Worm (Caenorhabditis elegans) whole organism, L1 larva: Measurements from ENCODE around the gene fbxa-153.

Experiments used
- C34B4.2 ChIP-seq: sonication (generic microtip); optimal IDR thresholded peaks from 2 replicates; lab custom pipeline; 2017; ENCODE audit warnings: mild to moderate bottlenecking, missing genetic modification characterization, missing compliant biosample characterization
- F16B12.6 ChIP-seq: fragments of 150-350 bp; optimal IDR thresholded peaks from 2 replicates; lab custom pipeline; 2014; ENCODE audit warnings: missing biosample characterization, missing genetic modification characterization
- Y116A8C.19 ChIP-seq: sonication (generic microtip); optimal IDR thresholded peaks from 2 replicates; lab custom pipeline; 2016; ENCODE audit warnings: missing compliant biosample characterization, missing genetic modification characterization, borderline replicate concordance
- aly-2 ChIP-seq: fragments of 150-350 bp; optimal IDR thresholded peaks from 2 replicates; lab custom pipeline; 2014; ENCODE audit warnings: missing biosample characterization, missing genetic modification characterization
- blmp-1 ChIP-seq: fragments of 150-350 bp; optimal IDR thresholded peaks from 2 replicates; lab custom pipeline; 2014; ENCODE audit warnings: missing biosample characterization, missing genetic modification characterization
- ceh-8 ChIP-seq: fragments of 200-800 bp; sonication (Bioruptor generic); optimal IDR thresholded peaks from 2 replicates; lab custom pipeline; 2018; ENCODE audit warnings: mild to moderate bottlenecking, missing genetic modification characterization, moderate library complexity, missing compliant biosample characterization
- ceh-88 ChIP-seq: fragments of 200-800 bp; sonication (Bioruptor generic); IDR thresholded peaks from 2 replicates; pipeline ENCODE4 v1.3.6; 2022; ENCODE audit warnings: missing genetic modification characterization, missing compliant biosample characterization
- dsc-1 ChIP-seq: sonication (generic microtip); optimal IDR thresholded peaks from 2 replicates; lab custom pipeline; 2016; ENCODE audit warnings: mild to moderate bottlenecking, missing genetic modification characterization, missing compliant biosample characterization
- efl-1 ChIP-seq, 4 experiments: fragments of 150-350 bp; optimal IDR thresholded peaks in 3 of 4; peaks in 1 of 4; 1 replicate in 1 of 4; 2 replicates in 3 of 4; lab custom pipeline; 2014; ENCODE audit warnings: missing biosample characterization in 2 of 4, missing genetic modification characterization in 2 of 4, missing genetic modification reagents in 2 of 4
- egl-13 ChIP-seq: sonication (generic microtip); optimal IDR thresholded peaks from 2 replicates; lab custom pipeline; 2016; ENCODE audit warnings: missing genotype, missing genetic modification reagents, missing genetic modification characterization, missing compliant biosample characterization
- egl-27 ChIP-seq, 2 experiments: fragments of 150-350 bp in 1 of 2; sonication (generic microtip); optimal IDR thresholded peaks; 3 replicates each; lab custom pipeline; 2017 to 2018; ENCODE audit warnings: missing biosample characterization in 2 of 2, missing genetic modification characterization in 2 of 2, missing genetic modification reagents in 2 of 2
- elt-2 ChIP-seq: sonication (generic microtip); optimal IDR thresholded peaks from 2 replicates; lab custom pipeline; 2016; ENCODE audit warnings: missing genetic modification characterization, mild to moderate bottlenecking, inconsistent platforms, missing compliant biosample characterization, missing genetic modification reagents
- elt-3 ChIP-seq, 6 experiments: fragments of 150-350 bp in 1 of 6; sonication (generic microtip); optimal IDR thresholded peaks; 2 replicates each; lab custom pipeline; 2017 to 2018; ENCODE audit warnings: missing biosample characterization in 6 of 6, missing genetic modification characterization in 6 of 6, inconsistent platforms in 1 of 6
- ets-5 ChIP-seq: fragments of 200-800 bp; sonication (Bioruptor generic); IDR thresholded peaks from 2 replicates; pipeline ENCODE4 v1.3.6; 2022; ENCODE audit warnings: missing genetic modification characterization, missing compliant biosample characterization
- isw-1 ChIP-seq: fragments of 200-800 bp; sonication (Bioruptor generic); IDR thresholded peaks from 2 replicates; pipeline ENCODE4 v1.3.6; 2022; ENCODE audit warnings: missing genetic modification characterization, missing compliant biosample characterization
- jun-1 ChIP-seq: fragments of 150-350 bp; optimal IDR thresholded peaks from 2 replicates; lab custom pipeline; 2014; ENCODE audit warnings: missing biosample characterization, missing genetic modification reagents, missing genetic modification characterization
- lin-15B ChIP-seq: fragments of 150-350 bp; sonication (generic microtip); optimal IDR thresholded peaks from 3 replicates; lab custom pipeline; 2014; ENCODE audit warnings: missing biosample characterization, missing genetic modification characterization
- lir-3 ChIP-seq: sonication (generic microtip); optimal IDR thresholded peaks from 2 replicates; lab custom pipeline; 2016; ENCODE audit warnings: mild to moderate bottlenecking, missing genetic modification characterization, moderate library complexity, missing compliant biosample characterization; ENCODE audit not compliant: poor library complexity
- mdl-1 ChIP-seq, 2 experiments: fragments of 150-350 bp; optimal IDR thresholded peaks; 2 replicates each; lab custom pipeline; 2014 to 2017; ENCODE audit warnings: missing biosample characterization in 2 of 2, missing genetic modification characterization in 2 of 2, inconsistent platforms in 1 of 2
- mep-1 ChIP-seq: fragments of 150-350 bp; optimal IDR thresholded peaks from 2 replicates; lab custom pipeline; 2014; ENCODE audit warnings: missing biosample characterization, missing genetic modification characterization
- nhr-11 ChIP-seq: fragments of 150-350 bp; optimal IDR thresholded peaks from 2 replicates; lab custom pipeline; 2014; ENCODE audit warnings: missing biosample characterization, missing genetic modification characterization
- nhr-77 ChIP-seq: fragments of 150-350 bp; optimal IDR thresholded peaks from 2 replicates; lab custom pipeline; 2014; ENCODE audit warnings: missing biosample characterization, missing genetic modification characterization
- nhr-85 ChIP-seq: sonication (generic microtip); peaks from one replicate; lab custom pipeline; 2016; ENCODE audit warnings: missing genetic modification characterization, inconsistent platforms, missing compliant biosample characterization
- rnt-1 ChIP-seq: sonication (generic microtip); optimal IDR thresholded peaks from 2 replicates; lab custom pipeline; 2016; ENCODE audit warnings: mild to moderate bottlenecking, missing genetic modification characterization, moderate library complexity, missing compliant biosample characterization
- skn-1 ChIP-seq: fragments of 150-350 bp; optimal IDR thresholded peaks from 2 replicates; lab custom pipeline; 2014; ENCODE audit warnings: missing biosample characterization, missing genetic modification characterization
- snpc-4 ChIP-seq: fragments of 150-350 bp; optimal IDR thresholded peaks from 2 replicates; lab custom pipeline; 2014; ENCODE audit warnings: missing biosample characterization, missing genetic modification characterization
- sptf-1 ChIP-seq: fragments of 150-350 bp; optimal IDR thresholded peaks from 2 replicates; lab custom pipeline; 2014; ENCODE audit warnings: missing biosample characterization, missing genetic modification characterization
- sup-37 ChIP-seq: fragments of 200-800 bp; sonication (Bioruptor generic); optimal IDR thresholded peaks from 2 replicates; lab custom pipeline; 2018; ENCODE audit warnings: mild to moderate bottlenecking, missing genetic modification characterization, missing compliant biosample characterization
- unc-130 ChIP-seq: fragments of 150-350 bp; optimal IDR thresholded peaks from 2 replicates; lab custom pipeline; 2017; ENCODE audit warnings: missing biosample characterization, missing genetic modification characterization, inconsistent platforms
- unc-30 ChIP-seq: sonication (generic microtip); optimal IDR thresholded peaks from 2 replicates; lab custom pipeline; 2017; ENCODE audit warnings: missing biosample characterization, missing genetic modification characterization
- unc-62 ChIP-seq: fragments of 150-350 bp; optimal IDR thresholded peaks from 2 replicates; lab custom pipeline; 2014; ENCODE audit warnings: missing biosample characterization, missing genetic modification reagents, missing genetic modification characterization
- xbp-1 ChIP-seq: sonication (generic microtip); optimal IDR thresholded peaks from 2 replicates; lab custom pipeline; 2016; ENCODE audit warnings: missing genetic modification characterization, missing compliant biosample characterization
- ztf-11 ChIP-seq, 2 experiments: sonication (generic microtip); optimal IDR thresholded peaks; 2 replicates each; lab custom pipeline; 2016 to 2017; ENCODE audit warnings: missing genetic modification characterization in 2 of 2, missing biosample characterization in 1 of 2, missing compliant biosample characterization in 1 of 2

The fbxa-153 gene

DNA sequence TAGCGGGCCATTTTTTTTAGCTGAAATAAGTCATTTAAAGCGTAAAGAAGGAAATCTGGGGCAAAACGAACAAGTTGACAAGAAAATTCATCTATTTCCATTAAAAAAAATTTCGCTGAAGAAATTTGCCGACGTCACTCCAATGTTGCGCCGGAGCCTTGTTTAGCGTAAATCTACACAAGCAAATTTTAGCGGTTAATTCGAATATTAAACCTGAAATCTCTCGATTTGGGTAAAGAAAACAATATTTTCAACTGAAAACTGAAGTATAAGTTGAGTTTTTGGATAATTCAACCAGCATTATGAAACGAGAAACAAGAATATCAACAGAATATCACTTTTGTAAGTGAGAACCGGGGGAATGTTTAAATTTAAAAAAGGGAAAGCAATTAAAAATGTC is 31.8 kb downstream of the fbxa-153 start, which contains the start of gene F28F8.9 (continued):
- no peak for TF ChIP-seq ztf-11 (tag; optimal IDR thresholded peaks at IDR 0.05; lab: Kevin White, UChicago)
- TF ChIP-seq isw-1 (GFP tag; lab: Robert Waterston, UW) = peak; percentile 40

DNA sequence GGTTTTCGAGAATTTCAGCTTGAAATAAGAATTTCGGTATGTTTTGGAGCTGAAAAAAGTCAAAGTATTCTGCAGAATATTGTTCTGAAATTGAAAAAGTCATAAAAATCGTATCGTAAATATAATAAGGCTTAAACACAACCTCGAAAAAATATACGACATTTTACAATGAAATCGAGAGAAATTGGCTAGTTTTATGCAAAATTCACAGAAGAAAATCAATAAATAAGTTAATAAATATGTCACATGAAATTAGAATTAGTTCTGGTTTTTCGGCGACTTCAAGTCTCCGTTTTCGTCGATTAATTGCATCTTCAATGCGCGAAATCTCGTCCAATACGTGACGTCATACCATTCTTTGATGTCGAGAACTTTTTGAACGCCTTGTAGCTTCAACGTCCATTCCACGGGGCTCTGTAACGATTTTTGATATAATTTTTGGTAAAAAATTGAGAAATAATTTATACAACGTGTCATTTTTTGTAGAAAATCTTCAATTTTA is 32.7 kb downstream of the fbxa-153 start, which contains the start of gene atx-3:
TSS of gene atx-3 (minus strand) at position 51 of the 502 bp plus-strand sequence.
- TF ChIP-seq elt-3 (tag; optimal IDR thresholded peaks at IDR 0.05; lab: Kevin White, UChicago) (peak in 1 of 6 experiments; percentile 19), unc-62 (GFP tag; lab: Kevin White, UChicago) (no peak), nhr-85 (tag; lab: Kevin White, UChicago) (peak; percentile 54), egl-13 (tag; lab: Kevin White, UChicago) (no peak), blmp-1 (tag; lab: Kevin White, UChicago) (peak; percentile 56), efl-1 (optimal IDR thresholded peaks at IDR 0.05; lab: Kevin White, UChicago) (no peak), efl-1 (GFP tag; optimal IDR thresholded peaks at IDR 0.05 in 1 of 2; lab: Kevin White, UChicago) (peak in 1 of 2 experiments; percentile 4)

DNA sequence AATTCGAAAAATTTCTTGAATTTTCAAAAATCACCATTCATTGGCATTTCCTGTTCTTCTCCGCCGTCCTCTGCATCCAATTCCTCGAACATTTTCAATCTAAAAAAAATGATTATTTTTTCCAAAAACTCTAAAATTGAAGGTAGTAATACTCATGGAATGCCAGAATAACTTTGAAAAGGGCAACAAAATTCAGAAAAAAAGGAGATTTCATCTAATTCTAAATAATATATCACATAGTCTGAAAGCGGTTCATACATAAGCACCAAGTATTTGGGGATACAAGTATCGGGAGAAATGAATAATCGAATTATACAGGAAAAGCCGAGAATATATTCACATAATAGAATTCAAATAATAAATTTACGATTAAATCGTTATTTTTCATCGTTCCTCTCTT is 34.9 kb downstream of the fbxa-153 start, which contains the start of gene mdt-28:
TSS of gene mdt-28 (minus strand) at position 101 of the 400 bp plus-strand sequence.
- TF ChIP-seq jun-1 = no peak
- TF ChIP-seq unc-130 (tag; lab: Kevin White, UChicago) = no peak
- TF ChIP-seq isw-1 (GFP tag; lab: Robert Waterston, UW) = no peak
- no peak for TF ChIP-seq F16B12.6 (tag; lab: Kevin White, UChicago)
- no peak for TF ChIP-seq aly-2 (tag; lab: Kevin White, UChicago)
- no peak for TF ChIP-seq ceh-88 (GFP tag; lab: Robert Waterston, UW)
- no peak for TF ChIP-seq C34B4.2 (tag; lab: Kevin White, UChicago)
- TF ChIP-seq egl-27 (tag; optimal IDR thresholded peaks at IDR 0.05; lab: Kevin White, UChicago) = no peak
- TF ChIP-seq Y116A8C.19 (tag; lab: Kevin White, UChicago) = no peak
- TF ChIP-seq snpc-4 (tag; lab: Kevin White, UChicago) = no peak
- no peak for TF ChIP-seq unc-62 (GFP tag; lab: Kevin White, UChicago)
- TF ChIP-seq dsc-1 (tag; lab: Kevin White, UChicago) = no peak
- no peak for TF ChIP-seq lir-3
- no peak for TF ChIP-seq nhr-85 (tag; lab: Kevin White, UChicago)
- TF ChIP-seq skn-1 (tag; lab: Kevin White, UChicago) = no peak

DNA sequence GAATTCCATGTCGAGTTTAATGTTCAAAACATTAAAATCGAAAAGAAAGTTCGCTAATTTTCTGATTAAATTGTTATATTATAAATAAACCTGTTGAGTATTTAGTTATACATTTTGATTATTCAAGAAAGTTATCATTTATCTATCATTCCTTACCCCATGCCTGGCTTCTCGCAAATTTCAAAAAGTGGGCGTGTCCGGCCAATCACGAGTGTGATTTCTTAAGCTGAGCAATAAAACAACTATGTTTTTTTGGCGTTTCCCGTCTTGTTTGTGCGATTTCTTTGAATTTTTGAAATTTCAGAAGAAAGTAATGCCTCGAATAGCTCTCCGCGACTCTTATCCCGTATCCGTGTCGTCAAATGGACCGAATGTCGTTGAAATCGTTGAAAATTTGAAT is 37.6 kb downstream of the fbxa-153 start, which contains the start of gene fbxa-94:
TSS of gene fbxa-94 (plus strand) at position 301 of the 400 bp plus-strand sequence.
- TF ChIP-seq rnt-1 = no peak
- TF ChIP-seq mep-1 = no peak
- TF ChIP-seq Y116A8C.19 (tag; lab: Kevin White, UChicago) = no peak
- no peak for TF ChIP-seq sptf-1 (tag; lab: Kevin White, UChicago)
- no peak for TF ChIP-seq ceh-8 (GFP tag; lab: Kevin White, UChicago)
- no peak for TF ChIP-seq mdl-1 (tag; optimal IDR thresholded peaks at IDR 0.05; lab: Kevin White, UChicago)

DNA sequence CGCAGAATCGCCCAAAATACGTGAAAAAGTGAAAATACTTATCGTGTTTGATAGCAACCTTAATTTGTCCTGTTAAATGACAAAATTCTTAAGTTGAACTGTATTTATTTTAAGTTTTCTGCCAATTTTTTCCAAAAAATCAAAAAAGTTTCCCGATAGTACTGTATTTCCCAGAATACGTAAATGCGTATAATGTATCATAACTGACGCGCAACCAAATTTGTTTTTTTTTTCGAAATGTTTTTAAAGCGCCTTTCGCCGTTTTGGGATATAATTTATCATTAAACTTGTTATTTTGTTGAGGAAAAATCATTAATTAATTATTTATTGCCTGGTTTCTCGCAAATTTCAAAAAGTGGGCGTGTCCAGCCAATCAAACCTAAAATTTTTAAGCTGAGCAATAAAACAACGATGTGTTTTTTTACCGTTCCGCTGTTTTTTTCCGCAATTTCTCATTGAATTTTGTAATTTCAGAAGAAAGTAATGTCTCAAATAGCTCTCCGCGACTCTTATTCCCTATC is 39.1 kb downstream of the fbxa-153 start, which contains the start of gene fbxa-95:
TSS of gene fbxa-95 (plus strand) at position 471 of the 521 bp plus-strand sequence.
- TF ChIP-seq lin-15B (no peak), nhr-77 (tag; lab: Kevin White, UChicago) (no peak), unc-30 (tag; lab: Kevin White, UChicago) (no peak), nhr-11 (tag; lab: Kevin White, UChicago) (no peak), xbp-1 (tag; lab: Kevin White, UChicago) (no peak), ets-5 (no peak), elt-2 (tag; lab: Kevin White, UChicago) (no peak), sup-37 (GFP tag; lab: Kevin White, UChicago) (no peak)
